Fruit fly (Drosophila melanogaster) whole organism, embryonic: Measurements from ENCODE around the gene Ptpmeg2.

Source experiments
- Abd-B ChIP-seq: fragments of 200-800 bp; sonication (Bioruptor generic); optimal IDR thresholded peaks from 2 replicates; lab custom pipeline; 2018; ENCODE audit warnings: missing biosample characterization, mild to moderate bottlenecking, missing genetic modification characterization, moderate library complexity
- Bgb ChIP-seq: fragments of 200-800 bp; sonication (Bioruptor generic); IDR thresholded peaks from 2 replicates; pipeline ENCODE4 v1.3.6; 2022; ENCODE audit warnings: missing biosample characterization, missing genetic modification characterization; ENCODE audit not compliant: partially characterized antibody
- Bteb2 ChIP-seq: fragments of 200-800 bp; sonication (Bioruptor generic); optimal IDR thresholded peaks from 2 replicates; lab custom pipeline; 2016; ENCODE audit warnings: missing biosample characterization, missing genetic modification characterization
- CG1024 ChIP-seq: fragments of 200-800 bp; sonication (Bioruptor generic); IDR thresholded peaks from 2 replicates; pipeline ENCODE4 v1.3.6; 2022; ENCODE audit warnings: missing biosample characterization, missing genetic modification characterization
- CG10366 ChIP-seq: fragments of 200-800 bp; sonication (Bioruptor generic); IDR thresholded peaks from 2 replicates; pipeline ENCODE4 v1.3.6; 2022; ENCODE audit warnings: missing biosample characterization, missing genetic modification characterization
- CG11696 ChIP-seq: fragments of 200-800 bp; sonication (Bioruptor generic); IDR thresholded peaks from 2 replicates; pipeline ENCODE4 v1.3.6; 2022; ENCODE audit warnings: missing biosample characterization, missing genetic modification characterization
- CG12104 ChIP-seq: fragments of 200-800 bp; sonication (Bioruptor generic); optimal IDR thresholded peaks from 3 replicates; lab custom pipeline; 2016; ENCODE audit warnings: missing biosample characterization, missing genetic modification characterization
- CG12659 ChIP-seq: fragments of 200-800 bp; sonication (Bioruptor generic); optimal IDR thresholded peaks from 3 replicates; lab custom pipeline; 2017; ENCODE audit warnings: mild to moderate bottlenecking, missing biosample characterization, missing genetic modification reagents, missing genetic modification characterization
- CG15514 ChIP-seq: fragments of 200-800 bp; sonication (Bioruptor generic); optimal IDR thresholded peaks from 3 replicates; lab custom pipeline; 2017; ENCODE audit warnings: missing biosample characterization, missing genetic modification characterization, mild to moderate bottlenecking, moderate library complexity, missing genetic modification reagents
- CG15601 ChIP-seq: fragments of 200-800 bp; sonication (Bioruptor generic); optimal IDR thresholded peaks from 3 replicates; lab custom pipeline; 2019; ENCODE audit warnings: missing biosample characterization, mild to moderate bottlenecking, missing genetic modification characterization, moderate library complexity
- CG17568 ChIP-seq: fragments of 200-800 bp; sonication (Bioruptor generic); optimal IDR thresholded peaks from 2 replicates; lab custom pipeline; 2018; ENCODE audit warnings: missing biosample characterization, mild to moderate bottlenecking, missing genetic modification characterization, moderate library complexity
- CG17612 ChIP-seq: fragments of 200-800 bp; sonication (Bioruptor generic); IDR thresholded peaks from 2 replicates; pipeline ENCODE4 v1.3.6; 2022; ENCODE audit warnings: missing biosample characterization, missing genetic modification characterization
- CG18599 ChIP-seq: fragments of 200-800 bp; sonication (Bioruptor generic); optimal IDR thresholded peaks from 3 replicates; lab custom pipeline; 2017; ENCODE audit warnings: missing biosample characterization, missing genetic modification characterization, mild to moderate bottlenecking, moderate library complexity, missing genetic modification reagents
- CG31224 ChIP-seq: fragments of 200-800 bp; sonication (Bioruptor generic); IDR thresholded peaks from 2 replicates; pipeline ENCODE4 v1.3.6; 2022; ENCODE audit warnings: missing biosample characterization, missing genetic modification characterization
- CG32772 ChIP-seq: fragments of 200-800 bp; sonication (Bioruptor generic); IDR thresholded peaks from 2 replicates; pipeline ENCODE4 v1.3.6; 2022; ENCODE audit warnings: missing biosample characterization, missing genetic modification characterization
- CG33557 ChIP-seq: fragments of 200-800 bp; sonication (Bioruptor generic); optimal IDR thresholded peaks from 2 replicates; lab custom pipeline; 2019; ENCODE audit warnings: missing biosample characterization, mild to moderate bottlenecking, missing genetic modification characterization, moderate library complexity
- CG4617 ChIP-seq: fragments of 200-800 bp; sonication (Bioruptor generic); optimal IDR thresholded peaks from 3 replicates; lab custom pipeline; 2016; ENCODE audit warnings: missing biosample characterization, missing genetic modification characterization, borderline replicate concordance
- CG5180 ChIP-seq: fragments of 200-800 bp; sonication (Bioruptor generic); optimal IDR thresholded peaks from 3 replicates; lab custom pipeline; 2017; ENCODE audit warnings: missing biosample characterization, missing genetic modification characterization, mild to moderate bottlenecking, moderate library complexity, missing genetic modification reagents
- CG7928 ChIP-seq: fragments of 200-800 bp; sonication (Bioruptor generic); optimal IDR thresholded peaks from 2 replicates; lab custom pipeline; 2017; ENCODE audit warnings: missing biosample characterization, mild to moderate bottlenecking, missing genetic modification characterization
- CG7963 ChIP-seq: fragments of 200-800 bp; sonication (Bioruptor generic); IDR thresholded peaks from 3 replicates; pipeline ENCODE4 v1.3.6; 2022; ENCODE audit warnings: missing biosample characterization, missing genetic modification characterization; ENCODE audit not compliant: partially characterized antibody
- CG8478 ChIP-seq: fragments of >200 bp; optimal IDR thresholded peaks from 2 replicates; lab custom pipeline; 2018
- CG8924 ChIP-seq: fragments of 200-800 bp; optimal IDR thresholded peaks from 3 replicates; lab custom pipeline; 2019; ENCODE audit warnings: missing biosample characterization, mild to moderate bottlenecking, missing genetic modification characterization, moderate library complexity
- CG9876 ChIP-seq: fragments of 200-800 bp; sonication (Bioruptor generic); optimal IDR thresholded peaks from 2 replicates; lab custom pipeline; 2016; ENCODE audit warnings: missing biosample characterization, missing genetic modification characterization
- CoRest ChIP-seq: fragments of 200-800 bp; sonication (Bioruptor generic); optimal IDR thresholded peaks from 3 replicates; lab custom pipeline; 2018; ENCODE audit warnings: missing biosample characterization, mild to moderate bottlenecking, missing genetic modification characterization, moderate library complexity
- D19A ChIP-seq: fragments of 200-800 bp; optimal IDR thresholded peaks from 3 replicates; lab custom pipeline; 2019; ENCODE audit warnings: missing biosample characterization, mild to moderate bottlenecking, missing genetic modification characterization, moderate library complexity
- H2.0 ChIP-seq: fragments of 200-800 bp; sonication (Bioruptor generic); IDR thresholded peaks from 2 replicates; pipeline ENCODE4 v1.3.6; 2022; ENCODE audit warnings: missing biosample characterization, missing genetic modification characterization
- Med ChIP-seq: fragments of 200-800 bp; sonication (Bioruptor generic); peaks from one replicate; lab custom pipeline; 2016; ENCODE audit warnings: missing biosample characterization, missing genetic modification characterization, mild to moderate bottlenecking, inconsistent platforms, moderate library complexity
- Poxn ChIP-seq: fragments of 200-800 bp; sonication (Bioruptor generic); IDR thresholded peaks from 2 replicates; pipeline ENCODE4 v1.3.6; 2022; ENCODE audit warnings: missing biosample characterization, missing genetic modification characterization
- Scr ChIP-seq: fragments of 200-800 bp; sonication (Bioruptor generic); IDR thresholded peaks from 2 replicates; pipeline ENCODE4 v1.3.6; 2022; ENCODE audit warnings: missing biosample characterization, missing genetic modification characterization; ENCODE audit not compliant: partially characterized antibody
- Side ChIP-seq: fragments of 200-800 bp; sonication (Bioruptor generic); optimal IDR thresholded peaks from 2 replicates; lab custom pipeline; 2016; ENCODE audit warnings: missing biosample characterization, missing genetic modification characterization
- Sin3A ChIP-seq: fragments of >200 bp; optimal IDR thresholded peaks from 2 replicates; lab custom pipeline; 2018
- Ssrp ChIP-seq: fragments of 200-800 bp; sonication (Bioruptor generic); optimal IDR thresholded peaks from 2 replicates; lab custom pipeline; 2018; ENCODE audit warnings: missing biosample characterization, mild to moderate bottlenecking, missing genetic modification characterization, moderate library complexity
- az2 ChIP-seq: fragments of 200-800 bp; sonication (Bioruptor generic); optimal IDR thresholded peaks from 3 replicates; lab custom pipeline; 2016; ENCODE audit warnings: missing biosample characterization, missing genetic modification characterization
- chif ChIP-seq, 2 experiments: fragments of 200-800 bp; sonication (Bioruptor generic); optimal IDR thresholded peaks; 3 replicates each; lab custom pipeline; 2016; ENCODE audit warnings: missing biosample characterization in 2 of 2, missing genetic modification characterization in 2 of 2
- dm ChIP-seq: fragments of 200-800 bp; sonication (Bioruptor generic); optimal IDR thresholded peaks from 3 replicates; lab custom pipeline; 2016; ENCODE audit warnings: missing biosample characterization, missing genetic modification characterization
- gsb-n ChIP-seq: fragments of 200-800 bp; sonication (Bioruptor generic); optimal IDR thresholded peaks from 3 replicates; lab custom pipeline; 2018; ENCODE audit warnings: missing biosample characterization, mild to moderate bottlenecking, missing genetic modification characterization
- inv ChIP-seq: fragments of 200-800 bp; sonication (Bioruptor generic); IDR thresholded peaks from 2 replicates; pipeline ENCODE4 v1.3.6; 2022; ENCODE audit warnings: missing biosample characterization, missing genetic modification characterization; ENCODE audit not compliant: partially characterized antibody
- kni ChIP-seq: fragments of 200-800 bp; sonication (Bioruptor generic); optimal IDR thresholded peaks from 3 replicates; lab custom pipeline; 2017; ENCODE audit warnings: mild to moderate bottlenecking, missing biosample characterization, missing genetic modification reagents, missing genetic modification characterization
- knrl ChIP-seq: fragments of 200-800 bp; sonication (Bioruptor generic); IDR thresholded peaks from 3 replicates; pipeline ENCODE4 v1.3.6; 2022; ENCODE audit warnings: missing biosample characterization, missing genetic modification characterization; ENCODE audit not compliant: partially characterized antibody
- lbe ChIP-seq: fragments of 200-800 bp; sonication (Bioruptor generic); optimal IDR thresholded peaks from 2 replicates; lab custom pipeline; 2016; ENCODE audit warnings: missing biosample characterization, mild to moderate bottlenecking, missing genetic modification characterization
- maf-S ChIP-seq: fragments of 200-800 bp; sonication (Bioruptor generic); optimal IDR thresholded peaks from 2 replicates; lab custom pipeline; 2016; ENCODE audit warnings: missing biosample characterization, missing genetic modification characterization
- mld ChIP-seq: fragments of 200-800 bp; sonication (Bioruptor generic); IDR thresholded peaks from 3 replicates; pipeline ENCODE4 v1.3.6; 2022; ENCODE audit warnings: missing biosample characterization, missing genetic modification characterization; ENCODE audit not compliant: partially characterized antibody
- org-1 ChIP-seq: fragments of 200-800 bp; sonication (Bioruptor generic); optimal IDR thresholded peaks from 2 replicates; lab custom pipeline; 2017; ENCODE audit warnings: missing biosample characterization, missing genetic modification characterization
- phol ChIP-seq: fragments of 200-800 bp; sonication (Bioruptor generic); optimal IDR thresholded peaks from 3 replicates; lab custom pipeline; 2018; ENCODE audit warnings: missing biosample characterization, mild to moderate bottlenecking, missing genetic modification characterization, moderate library complexity
- pnt ChIP-seq: fragments of 200-800 bp; sonication (Bioruptor generic); optimal IDR thresholded peaks from 3 replicates; lab custom pipeline; 2016; ENCODE audit warnings: missing biosample characterization, missing genetic modification characterization
- row ChIP-seq: fragments of 200-800 bp; sonication (Bioruptor generic); IDR thresholded peaks from 3 replicates; pipeline ENCODE4 v1.3.6; 2022; ENCODE audit warnings: missing biosample characterization, missing genetic modification characterization
- sob ChIP-seq: fragments of 200-800 bp; sonication (Bioruptor generic); IDR thresholded peaks from 2 replicates; pipeline ENCODE4 v1.3.6; 2022; ENCODE audit warnings: missing biosample characterization, missing genetic modification characterization
- tup ChIP-seq: fragments of 200-800 bp; sonication (Bioruptor generic); optimal IDR thresholded peaks from 2 replicates; lab custom pipeline; 2016; ENCODE audit warnings: missing biosample characterization, mild to moderate bottlenecking, missing genetic modification characterization, moderate library complexity
- wor ChIP-seq: fragments of 200-800 bp; sonication (Bioruptor generic); IDR thresholded peaks from 2 replicates; pipeline ENCODE4 v1.3.6; 2022; ENCODE audit warnings: missing biosample characterization, missing genetic modification characterization
- zen2 ChIP-seq: fragments of 200-800 bp; sonication (Bioruptor generic); IDR thresholded peaks from 3 replicates; pipeline ENCODE4 v1.3.6; 2022; ENCODE audit warnings: missing biosample characterization, missing genetic modification characterization; ENCODE audit not compliant: partially characterized antibody

Ptpmeg2 gene

DNA sequence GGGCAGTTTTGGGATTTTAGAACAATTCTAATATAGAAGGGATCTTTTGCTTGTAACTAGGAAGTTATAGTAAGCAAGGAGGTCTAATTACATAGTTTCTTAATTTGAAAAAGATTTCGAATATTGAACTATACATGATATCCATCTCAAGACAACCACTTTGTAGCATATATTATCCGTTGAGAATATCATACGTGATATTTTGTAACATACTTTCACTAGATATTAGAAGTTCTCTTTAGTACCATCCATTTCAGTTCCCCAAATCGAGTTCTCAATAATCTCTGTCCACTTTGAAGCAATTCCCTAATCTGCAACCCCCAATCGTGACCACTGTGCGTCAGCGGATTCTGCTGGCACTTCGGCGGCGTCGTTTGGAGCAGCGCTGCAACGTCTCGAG lies 43.5 kb downstream of the Ptpmeg2 start (continued):
- TF ChIP-seq CG31224 (GFP tag; lab: Robert Waterston, UW) (no peak), CG7928 (GFP tag; lab: Kevin White, UChicago) (no peak), org-1 (GFP tag; lab: Kevin White, UChicago) (peak; percentile 32), CG12659 (GFP tag; lab: Kevin White, UChicago) (peak; percentile 13), CG8924 (tag; lab: Kevin White, UChicago) (peak; percentile 30), CoRest (peak; percentile 1), CG4617 (GFP tag; lab: Kevin White, UChicago) (no peak), knrl (GFP tag; lab: Robert Waterston, UW) (no peak), Ssrp (tag; lab: Kevin White, UChicago) (peak; percentile 35), CG32772 (GFP tag; lab: Robert Waterston, UW) (peak; percentile 50; the same call in 1 of the 2 replicates), D19A (tag; lab: Kevin White, UChicago) (peak; percentile 30), Med (peak; percentile 51), gsb-n (tag; lab: Kevin White, UChicago) (no peak), CG1024 (GFP tag; lab: Robert Waterston, UW) (no peak), az2 (GFP tag; lab: Kevin White, UChicago) (peak; percentile 25), mld (GFP tag; lab: Robert Waterston, UW) (no peak), CG17612 (GFP tag; lab: Robert Waterston, UW) (no peak), CG33557 (GFP tag; lab: Kevin White, UChicago) (peak; percentile 15), zen2 (GFP tag; lab: Robert Waterston, UW) (no peak), inv (no peak), wor (GFP tag; lab: Robert Waterston, UW) (no peak), H2.0 (GFP tag; lab: Robert Waterston, UW) (no peak), CG12104 (peak; percentile 1), Poxn (GFP tag; lab: Robert Waterston, UW) (no peak), chif (GFP tag; optimal IDR thresholded peaks at IDR 0.05; lab: Kevin White, UChicago) (peak in 1 of 2 experiments; percentile 1), CG5180 (no peak), CG15601 (tag; lab: Kevin White, UChicago) (peak; percentile 11), dm (GFP tag; lab: Kevin White, UChicago) (no peak), phol (peak; percentile 61), Abd-B (GFP tag; lab: Kevin White, UChicago) (no peak), CG17568 (GFP tag; lab: Kevin White, UChicago) (no peak), row (GFP tag; lab: Robert Waterston, UW) (0 out of 3 replicates have a peak, but pooled peaks have one; percentile 15), Side (GFP tag; lab: Kevin White, UChicago) (no peak), Bteb2 (GFP tag; lab: Kevin White, UChicago) (no peak), maf-S (GFP tag; lab: Kevin White, UChicago) (no peak)

DNA sequence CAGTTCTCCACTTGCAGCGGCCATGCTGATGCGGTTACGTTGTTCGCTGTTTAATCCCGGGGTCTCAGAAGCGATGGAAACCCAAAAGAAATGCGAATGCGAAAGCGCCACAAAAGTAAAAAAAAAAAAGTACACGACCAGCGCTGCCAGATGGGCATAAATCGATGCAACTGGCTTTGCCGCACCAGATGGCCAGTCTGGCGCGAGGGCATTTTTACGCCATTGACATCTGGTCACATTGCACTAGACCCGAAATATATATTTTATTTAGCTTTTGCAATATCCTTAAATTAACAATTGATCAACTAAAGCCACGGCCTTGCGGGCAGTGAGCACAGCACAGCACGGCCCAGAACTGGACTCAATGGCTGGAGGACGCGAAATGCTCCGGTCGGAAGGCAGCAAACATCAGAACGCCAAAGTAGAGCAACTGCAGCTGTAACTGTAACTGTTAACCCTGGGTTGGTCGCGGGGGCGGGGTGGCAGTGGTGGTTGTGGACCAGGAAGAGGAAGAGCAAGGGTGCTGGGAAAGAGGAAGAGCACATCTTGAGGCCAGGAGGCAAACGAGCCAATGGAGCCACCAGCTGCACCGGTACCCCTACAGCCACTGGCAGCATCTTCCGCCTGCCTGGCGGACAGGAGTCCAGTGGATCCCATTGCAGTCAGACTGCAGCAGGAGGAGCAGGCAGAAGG lies 50.1 kb downstream of the Ptpmeg2 start, which contains the start of the genes LysRS and Hecw:
Gene LysRS, minus strand, starts transcription at position 158 of the 693 bp plus-strand sequence.
Gene Hecw, plus strand, starts transcription at position 220 of the 693 bp plus-strand sequence.
- TF ChIP-seq kni (GFP tag; lab: Kevin White, UChicago), result peak; percentile 51
- no peak for TF ChIP-seq pnt (GFP tag; lab: Kevin White, UChicago)
- no peak for TF ChIP-seq CG10366 (GFP tag; lab: Robert Waterston, UW)
- 0 out of 2 replicates have a peak, but pooled peaks have one; percentile 21 for TF ChIP-seq sob (GFP tag; lab: Robert Waterston, UW)
- no peak for TF ChIP-seq CG8478 (lab: Kevin White, UChicago)
- peak; percentile 72 for TF ChIP-seq dm (GFP tag; lab: Kevin White, UChicago)
- TF ChIP-seq CG7963, result no peak
- peak; percentile 40; the same call in 1 of the 2 replicates for TF ChIP-seq Bgb (GFP tag; lab: Robert Waterston, UW)
- no peak for TF ChIP-seq CG11696 (GFP tag; lab: Robert Waterston, UW)
- TF ChIP-seq Sin3A (lab: Kevin White, UChicago), result peak; percentile 78
- TF ChIP-seq lbe, result no peak
- no peak for TF ChIP-seq CG18599
- TF ChIP-seq CG9876 (GFP tag; lab: Kevin White, UChicago), result no peak
- TF ChIP-seq Scr (GFP tag; lab: Robert Waterston, UW), result peak; percentile 41; the same call in 1 of the 2 replicates
- TF ChIP-seq tup (GFP tag; lab: Kevin White, UChicago), result no peak
- peak; percentile 74 for TF ChIP-seq CG15514 (GFP tag; lab: Kevin White, UChicago)
